Fruit fly (Drosophila melanogaster) whole organism, embryonic: ENCODE data around the gene Rnb.

Experiments
- Ada2b ChIP-seq: fragments of 200-800 bp; sonication (Bioruptor generic); IDR thresholded peaks from 2 replicates; pipeline ENCODE4 v1.3.6; 2022; ENCODE audit warnings: missing biosample characterization, missing genetic modification characterization
- Awh ChIP-seq: fragments of 200-800 bp; sonication (Bioruptor generic); IDR thresholded peaks from 2 replicates; pipeline ENCODE4, ENCODE4 v1.3.6; 2022; ENCODE audit warnings: missing biosample characterization, missing genetic modification characterization
- C15 ChIP-seq: fragments of 200-800 bp; sonication (Bioruptor generic); IDR thresholded peaks from 3 replicates; pipeline ENCODE4 v1.3.6; 2022; ENCODE audit warnings: missing biosample characterization, missing genetic modification characterization
- CG10147 ChIP-seq: fragments of 200-800 bp; sonication (Bioruptor generic); optimal IDR thresholded peaks from 2 replicates; lab custom pipeline; 2019; ENCODE audit warnings: missing biosample characterization, mild to moderate bottlenecking, missing genetic modification characterization, moderate library complexity
- CG10267 ChIP-seq: fragments of 200-800 bp; sonication (Bioruptor generic); optimal IDR thresholded peaks from 2 replicates; lab custom pipeline; 2018; ENCODE audit warnings: missing biosample characterization, mild to moderate bottlenecking, missing genetic modification characterization, moderate library complexity
- CG10431 ChIP-seq: fragments of 200-800 bp; sonication (Bioruptor generic); optimal IDR thresholded peaks from 3 replicates; lab custom pipeline; 2018; ENCODE audit warnings: missing biosample characterization, mild to moderate bottlenecking, missing genetic modification characterization
- CG10979 ChIP-seq: fragments of 200-800 bp; sonication (Bioruptor generic); optimal IDR thresholded peaks from 2 replicates; lab custom pipeline; 2018; ENCODE audit warnings: missing biosample characterization, mild to moderate bottlenecking, missing genetic modification characterization, moderate library complexity
- CG11093 ChIP-seq: fragments of 200-800 bp; sonication (Bioruptor generic); IDR thresholded peaks from 3 replicates; pipeline ENCODE4 v1.3.6; 2022; ENCODE audit warnings: missing biosample characterization, missing genetic modification characterization
- CG12155 ChIP-seq: fragments of 200-800 bp; sonication (Bioruptor generic); optimal IDR thresholded peaks from 3 replicates; lab custom pipeline; 2016; ENCODE audit warnings: missing biosample characterization, missing genetic modification characterization
- CG14667 ChIP-seq: fragments of 200-800 bp; sonication (Bioruptor generic); IDR thresholded peaks from 2 replicates; pipeline ENCODE4 v1.3.6; 2022; ENCODE audit warnings: missing biosample characterization, missing genetic modification characterization
- CG15601 ChIP-seq: fragments of 200-800 bp; sonication (Bioruptor generic); optimal IDR thresholded peaks from 3 replicates; lab custom pipeline; 2019; ENCODE audit warnings: missing biosample characterization, mild to moderate bottlenecking, missing genetic modification characterization, moderate library complexity
- CG16863 ChIP-seq: fragments of 200-800 bp; sonication (Bioruptor generic); optimal IDR thresholded peaks from 3 replicates; lab custom pipeline; 2016; ENCODE audit warnings: missing biosample characterization, missing genetic modification characterization
- CG17328 ChIP-seq: fragments of 200-800 bp; sonication (Bioruptor generic); IDR thresholded peaks from 2 replicates; pipeline ENCODE4 v1.3.6; 2022; ENCODE audit warnings: missing biosample characterization, missing genetic modification characterization
- CG18262 ChIP-seq: fragments of 200-800 bp; optimal IDR thresholded peaks from 3 replicates; lab custom pipeline; 2019; ENCODE audit warnings: missing biosample characterization, mild to moderate bottlenecking, missing genetic modification characterization, moderate library complexity
- CG18764 ChIP-seq: fragments of 200-800 bp; sonication (Bioruptor generic); optimal IDR thresholded peaks from 3 replicates; lab custom pipeline; 2016; ENCODE audit warnings: missing biosample characterization, missing genetic modification characterization
- CG2116 ChIP-seq: fragments of 200-800 bp; sonication (Bioruptor generic); optimal IDR thresholded peaks from 3 replicates; lab custom pipeline; 2018; ENCODE audit warnings: missing biosample characterization, mild to moderate bottlenecking, missing genetic modification characterization
- CG3163 ChIP-seq: fragments of 200-800 bp; sonication (Bioruptor generic); optimal IDR thresholded peaks from 3 replicates; lab custom pipeline; 2016; ENCODE audit warnings: missing biosample characterization, missing genetic modification characterization
- CG34376 ChIP-seq: fragments of 200-800 bp; sonication (Bioruptor generic); optimal IDR thresholded peaks from 2 replicates; lab custom pipeline; 2018; ENCODE audit warnings: missing biosample characterization, mild to moderate bottlenecking, missing genetic modification characterization
- CG34422 ChIP-seq: fragments of 200-800 bp; sonication (Bioruptor generic); IDR thresholded peaks from 3 replicates; pipeline ENCODE4 v1.3.6; 2022; ENCODE audit warnings: missing biosample characterization, missing genetic modification characterization
- CG4328 ChIP-seq: fragments of 200-800 bp; sonication (Bioruptor generic); optimal IDR thresholded peaks from 3 replicates; lab custom pipeline; 2017; ENCODE audit warnings: missing biosample characterization, missing genetic modification reagents, missing genetic modification characterization
- CG6254 ChIP-seq: fragments of 200-800 bp; sonication (Bioruptor generic); optimal IDR thresholded peaks from 3 replicates; lab custom pipeline; 2017; ENCODE audit warnings: mild to moderate bottlenecking, missing biosample characterization, missing genetic modification reagents, missing genetic modification characterization
- CG8924 ChIP-seq: fragments of 200-800 bp; optimal IDR thresholded peaks from 3 replicates; lab custom pipeline; 2019; ENCODE audit warnings: missing biosample characterization, mild to moderate bottlenecking, missing genetic modification characterization, moderate library complexity
- CG9817 ChIP-seq: fragments of 200-800 bp; sonication (Bioruptor generic); optimal IDR thresholded peaks from 2 replicates; lab custom pipeline; 2018; ENCODE audit warnings: missing biosample characterization, mild to moderate bottlenecking, missing genetic modification characterization, moderate library complexity
- CkIIα-i1 ChIP-seq: fragments of 200-800 bp; sonication (Bioruptor generic); IDR thresholded peaks from 2 replicates; pipeline ENCODE4 v1.3.6; 2022; ENCODE audit warnings: missing biosample characterization, missing genetic modification characterization
- CoRest ChIP-seq: fragments of 200-800 bp; sonication (Bioruptor generic); optimal IDR thresholded peaks from 3 replicates; lab custom pipeline; 2018; ENCODE audit warnings: missing biosample characterization, mild to moderate bottlenecking, missing genetic modification characterization, moderate library complexity
- Dek ChIP-seq: fragments of 200-800 bp; sonication (Bioruptor generic); optimal IDR thresholded peaks from 3 replicates; lab custom pipeline; 2019; ENCODE audit warnings: missing biosample characterization, mild to moderate bottlenecking, missing genetic modification characterization, moderate library complexity
- Hmx ChIP-seq: fragments of 200-800 bp; sonication (Bioruptor generic); optimal IDR thresholded peaks from 2 replicates; lab custom pipeline; 2016; ENCODE audit warnings: missing biosample characterization, missing genetic modification characterization
- PHDP ChIP-seq: fragments of 200-800 bp; sonication (Bioruptor generic); optimal IDR thresholded peaks from 3 replicates; lab custom pipeline; 2018; ENCODE audit warnings: missing biosample characterization, mild to moderate bottlenecking, missing genetic modification characterization, moderate library complexity
- Rfx ChIP-seq: fragments of 200-800 bp; sonication (Bioruptor generic); IDR thresholded peaks from 2 replicates; pipeline ENCODE4 v1.3.6; 2022; ENCODE audit warnings: missing biosample characterization, missing genetic modification characterization
- Sry-δ ChIP-seq: fragments of 200-800 bp; sonication (Bioruptor generic); optimal IDR thresholded peaks from 2 replicates; lab custom pipeline; 2016; ENCODE audit warnings: missing biosample characterization, missing genetic modification characterization
- Stat92E ChIP-seq, 3 experiments: fragments of >200 bp in 2 of 3; fragments of 200-800 bp in 1 of 3; sonication (Bioruptor generic) in 1 of 3; optimal IDR thresholded peaks; 2 replicates each; lab custom pipeline; 2017 to 2019; ENCODE audit warnings: missing biosample characterization in 3 of 3, missing genetic modification characterization in 3 of 3, mild to moderate bottlenecking in 1 of 3, moderate library complexity in 1 of 3
- Xbp1 ChIP-seq: fragments of 200-800 bp; sonication (Bioruptor generic); optimal IDR thresholded peaks from 3 replicates; lab custom pipeline; 2016; ENCODE audit warnings: missing biosample characterization, mild to moderate bottlenecking, missing genetic modification characterization
- ato ChIP-seq: fragments of 200-800 bp; sonication (Bioruptor generic); IDR thresholded peaks from 2 replicates; pipeline ENCODE4 v1.3.6; 2022; ENCODE audit warnings: missing biosample characterization, missing genetic modification characterization; ENCODE audit not compliant: partially characterized antibody
- cg ChIP-seq: fragments of 200-800 bp; sonication (Bioruptor generic); optimal IDR thresholded peaks from 3 replicates; lab custom pipeline; 2019; ENCODE audit warnings: missing biosample characterization, mild to moderate bottlenecking, missing genetic modification characterization, moderate library complexity
- chif ChIP-seq, 2 experiments: fragments of 200-800 bp; sonication (Bioruptor generic); optimal IDR thresholded peaks; 3 replicates each; lab custom pipeline; 2016; ENCODE audit warnings: missing biosample characterization in 2 of 2, missing genetic modification characterization in 2 of 2
- dimm ChIP-seq: fragments of 200-800 bp; sonication (Bioruptor generic); IDR thresholded peaks from 2 replicates; pipeline ENCODE4 v1.3.6; 2022; ENCODE audit warnings: missing biosample characterization, missing genetic modification characterization
- fu2 ChIP-seq: fragments of 200-800 bp; sonication (Bioruptor generic); optimal IDR thresholded peaks from 2 replicates; lab custom pipeline; 2016; ENCODE audit warnings: missing biosample characterization, missing genetic modification characterization
- gcm ChIP-seq: fragments of 200-800 bp; sonication (Bioruptor generic); optimal IDR thresholded peaks from 2 replicates; lab custom pipeline; 2019; ENCODE audit warnings: missing biosample characterization, mild to moderate bottlenecking, missing genetic modification characterization, moderate library complexity
- gro ChIP-seq: fragments of 200-800 bp; sonication (Bioruptor generic); optimal IDR thresholded peaks from 2 replicates; lab custom pipeline; 2016; ENCODE audit warnings: missing biosample characterization, missing genetic modification characterization
- jing ChIP-seq: fragments of 200-800 bp; sonication (Bioruptor generic); optimal IDR thresholded peaks from 2 replicates; lab custom pipeline; 2018; ENCODE audit warnings: missing biosample characterization, mild to moderate bottlenecking, missing genetic modification characterization
- kni ChIP-seq: fragments of 200-800 bp; sonication (Bioruptor generic); optimal IDR thresholded peaks from 3 replicates; lab custom pipeline; 2017; ENCODE audit warnings: mild to moderate bottlenecking, missing biosample characterization, missing genetic modification reagents, missing genetic modification characterization
- peb ChIP-seq: fragments of 200-800 bp; sonication (Bioruptor generic); IDR thresholded peaks from 2 replicates; pipeline ENCODE4 v1.3.6; 2022; ENCODE audit warnings: missing biosample characterization, missing genetic modification characterization
- repo ChIP-seq: fragments of 200-800 bp; sonication (Bioruptor generic); optimal IDR thresholded peaks from 2 replicates; lab custom pipeline; 2016; ENCODE audit warnings: missing biosample characterization, missing genetic modification characterization
- row ChIP-seq: fragments of 200-800 bp; sonication (Bioruptor generic); IDR thresholded peaks from 3 replicates; pipeline ENCODE4 v1.3.6; 2022; ENCODE audit warnings: missing biosample characterization, missing genetic modification characterization
- run ChIP-seq: fragments of 200-800 bp; sonication (Bioruptor generic); optimal IDR thresholded peaks from 3 replicates; lab custom pipeline; 2018; ENCODE audit warnings: missing biosample characterization, mild to moderate bottlenecking, missing genetic modification characterization
- sug ChIP-seq: fragments of 200-800 bp; optimal IDR thresholded peaks from 2 replicates; lab custom pipeline; 2019; ENCODE audit warnings: missing biosample characterization, mild to moderate bottlenecking, missing genetic modification characterization, moderate library complexity
- tin ChIP-seq: fragments of 200-800 bp; sonication (Bioruptor generic); optimal IDR thresholded peaks from 3 replicates; lab custom pipeline; 2016; ENCODE audit warnings: missing biosample characterization, missing genetic modification characterization
- tna ChIP-seq: fragments of 200-800 bp; sonication (Bioruptor generic); IDR thresholded peaks from 2 replicates; pipeline ENCODE4 v1.3.6; 2022; ENCODE audit warnings: missing biosample characterization, missing genetic modification characterization; ENCODE audit not compliant: partially characterized antibody
- tx ChIP-seq: fragments of 200-800 bp; sonication (Bioruptor generic); optimal IDR thresholded peaks from 2 replicates; lab custom pipeline; 2016; ENCODE audit warnings: missing biosample characterization, missing genetic modification characterization
- zfh2 ChIP-seq: fragments of 200-800 bp; sonication (Bioruptor generic); optimal IDR thresholded peaks from 2 replicates; lab custom pipeline; 2016; ENCODE audit warnings: missing biosample characterization, missing genetic modification characterization

Gene Rnb

dm6 chr3R:29748591-29749303, 50.4 kb downstream of the Rnb start, which contains the start of the genes ATPsyngamma and yata (continued):
- TF ChIP-seq jing (GFP tag; lab: Kevin White, UChicago) = no peak
- TF ChIP-seq peb (GFP tag; lab: Robert Waterston, UW) = no peak
- no peak for TF ChIP-seq cg
- no peak for TF ChIP-seq CG16863 (GFP tag; lab: Kevin White, UChicago)
- TF ChIP-seq CG34376 (GFP tag; lab: Kevin White, UChicago) = no peak
- no peak for TF ChIP-seq repo (GFP tag; lab: Kevin White, UChicago)
- peak; percentile 56 for TF ChIP-seq CoRest (tag; lab: Kevin White, UChicago)
- no peak for TF ChIP-seq CkIIα-i1 (GFP tag; lab: Robert Waterston, UW)
- TF ChIP-seq tx (GFP tag; lab: Kevin White, UChicago) = no peak
- no peak for TF ChIP-seq kni
- peak; percentile 10 for TF ChIP-seq zfh2 (GFP tag; lab: Kevin White, UChicago)
- peak; percentile 18 for TF ChIP-seq PHDP (tag; lab: Kevin White, UChicago)
- no peak for TF ChIP-seq gro (GFP tag; lab: Kevin White, UChicago)
- peak; percentile 48 for TF ChIP-seq Rfx (GFP tag; lab: Robert Waterston, UW)
- no peak for TF ChIP-seq Ada2b (GFP tag; lab: Robert Waterston, UW)
- peak; percentile 41 for TF ChIP-seq Dek
- no peak for TF ChIP-seq Hmx (GFP tag; lab: Kevin White, UChicago)
- TF ChIP-seq Stat92E (GFP tag; optimal IDR thresholded peaks at IDR 0.05; lab: Kevin White, UChicago) = no peak
- peak; percentile 43 for TF ChIP-seq CG4328
- TF ChIP-seq CG10267 (tag; lab: Kevin White, UChicago) = peak; percentile 45
- TF ChIP-seq Sry-δ (GFP tag; lab: Kevin White, UChicago) = peak; percentile 81
- TF ChIP-seq CG34422 (GFP tag; lab: Robert Waterston, UW) = 0 out of 3 replicates have a peak, but pooled peaks have one; percentile 12
- TF ChIP-seq CG14667 (GFP tag; lab: Robert Waterston, UW) = no peak
- TF ChIP-seq CG12155 (GFP tag; lab: Kevin White, UChicago) = peak; percentile 39
- peak; percentile 57 for TF ChIP-seq CG15601 (tag; lab: Kevin White, UChicago)
- TF ChIP-seq CG17328 (GFP tag; lab: Robert Waterston, UW) = no peak
- TF ChIP-seq tin = peak; percentile 31
- TF ChIP-seq CG11093 (GFP tag; lab: Robert Waterston, UW) = no peak
- no peak for TF ChIP-seq CG6254 (GFP tag; lab: Kevin White, UChicago)
- TF ChIP-seq CG10147 (GFP tag; lab: Kevin White, UChicago) = no peak
- no peak for TF ChIP-seq CG3163 (GFP tag; lab: Kevin White, UChicago)
- TF ChIP-seq CG9817 (tag; lab: Kevin White, UChicago) = peak; percentile 37
- TF ChIP-seq C15 = no peak
- no peak for TF ChIP-seq run (tag; lab: Kevin White, UChicago)
- TF ChIP-seq ato (GFP tag; lab: Robert Waterston, UW) = peak; percentile 55
- no peak for TF ChIP-seq CG10431 (GFP tag; lab: Kevin White, UChicago)
- no peak for TF ChIP-seq Awh (GFP tag; lab: Robert Waterston, UW)
- no peak for TF ChIP-seq fu2 (GFP tag; lab: Kevin White, UChicago)
- TF ChIP-seq CG18262 (tag; lab: Kevin White, UChicago) = peak; percentile 36
- no peak for TF ChIP-seq dimm
- TF ChIP-seq Xbp1 (GFP tag; lab: Kevin White, UChicago) = peak; percentile 14
- peak; percentile 46; the same call in 1 of the 2 replicates for TF ChIP-seq tna (GFP tag; lab: Robert Waterston, UW)
- TF ChIP-seq chif (GFP tag; optimal IDR thresholded peaks at IDR 0.05; lab: Kevin White, UChicago) = no peak
- peak; percentile 86 for TF ChIP-seq row (GFP tag; lab: Robert Waterston, UW)
- TF ChIP-seq gcm (GFP tag; lab: Kevin White, UChicago) = no peak
- peak; percentile 2 for TF ChIP-seq CG18764 (GFP tag; lab: Kevin White, UChicago)
- peak; percentile 54 for TF ChIP-seq sug (tag; lab: Kevin White, UChicago)
- TF ChIP-seq CG10979 (tag; lab: Kevin White, UChicago) = peak; percentile 18
- TF ChIP-seq CG2116 = peak; percentile 30
- TF ChIP-seq CG8924 (tag; lab: Kevin White, UChicago) = peak; percentile 57
